Fruit fly (Drosophila melanogaster) whole organism: Measurements from ENCODE around the gene lbl.

Source experiments
- EcR ChIP-seq, 2 experiments: fragments of >200 bp; optimal IDR thresholded peaks; 2 replicates each; lab custom pipeline; 2017; ENCODE audit warnings: missing biosample characterization in 2 of 2, missing genetic modification characterization in 2 of 2, missing genetic modification reagents in 2 of 2
- usp ChIP-seq: fragments of >200 bp; optimal IDR thresholded peaks from 2 replicates; lab custom pipeline; 2017; ENCODE audit warnings: missing biosample characterization, missing genetic modification characterization, mixed read lengths

- TF ChIP-seq usp (GFP tag; lab: Kevin White, UChicago) (no peak), EcR (GFP tag; optimal IDR thresholded peaks at IDR 0.05; lab: Kevin White, UChicago) (no peak)
Measured at dm6 chr3R:21408372-21408771, 25.6 kb downstream of the lbl start.
